Fruit fly (Drosophila melanogaster) whole organism, embryonic: ENCODE data around the gene CG31100.

Source experiments
- Asciz ChIP-seq: fragments of 200-800 bp; sonication (Bioruptor generic); optimal IDR thresholded peaks from 2 replicates; lab custom pipeline; 2017; ENCODE audit warnings: missing biosample characterization, mild to moderate bottlenecking, missing genetic modification characterization, missing genetic modification reagents
- Blimp-1 ChIP-seq: fragments of 200-800 bp; sonication (Bioruptor generic); optimal IDR thresholded peaks from 3 replicates; lab custom pipeline; 2018; ENCODE audit warnings: missing biosample characterization, missing genetic modification characterization, mild to moderate bottlenecking, moderate library complexity, missing genetic modification reagents
- CG11723 ChIP-seq: fragments of 200-800 bp; sonication (Bioruptor generic); optimal IDR thresholded peaks from 2 replicates; lab custom pipeline; 2017; ENCODE audit warnings: missing biosample characterization, mild to moderate bottlenecking, missing genetic modification characterization
- CG12769 ChIP-seq: fragments of 200-800 bp; sonication (Bioruptor generic); optimal IDR thresholded peaks from 2 replicates; lab custom pipeline; 2019; ENCODE audit warnings: missing biosample characterization, mild to moderate bottlenecking, missing genetic modification characterization, moderate library complexity
- CG14860 ChIP-seq: fragments of 200-800 bp; sonication (Bioruptor generic); IDR thresholded peaks from 3 replicates; pipeline ENCODE4 v1.3.6; 2022; ENCODE audit warnings: missing biosample characterization, missing genetic modification characterization; ENCODE audit not compliant: partially characterized antibody
- CG15601 ChIP-seq: fragments of 200-800 bp; sonication (Bioruptor generic); optimal IDR thresholded peaks from 3 replicates; lab custom pipeline; 2019; ENCODE audit warnings: missing biosample characterization, mild to moderate bottlenecking, missing genetic modification characterization, moderate library complexity
- CG1603 ChIP-seq: fragments of 200-800 bp; sonication (Bioruptor generic); optimal IDR thresholded peaks from 2 replicates; lab custom pipeline; 2019; ENCODE audit warnings: missing biosample characterization, mild to moderate bottlenecking, missing genetic modification characterization, moderate library complexity
- CG16779 ChIP-seq: fragments of 200-800 bp; sonication (Bioruptor generic); IDR thresholded peaks from 2 replicates; pipeline ENCODE4 v1.3.6; 2022; ENCODE audit warnings: missing biosample characterization, missing genetic modification characterization
- CG16813 ChIP-seq: fragments of 200-800 bp; sonication (Bioruptor generic); IDR thresholded peaks from 3 replicates; pipeline ENCODE4 v1.3.6; 2022; ENCODE audit warnings: missing biosample characterization, missing genetic modification characterization; ENCODE audit not compliant: partially characterized antibody
- CG17568 ChIP-seq: fragments of 200-800 bp; sonication (Bioruptor generic); optimal IDR thresholded peaks from 2 replicates; lab custom pipeline; 2018; ENCODE audit warnings: missing biosample characterization, mild to moderate bottlenecking, missing genetic modification characterization, moderate library complexity
- CG17829 ChIP-seq: fragments of 200-800 bp; optimal IDR thresholded peaks from 2 replicates; lab custom pipeline; 2019; ENCODE audit warnings: missing biosample characterization, mild to moderate bottlenecking, missing genetic modification characterization, moderate library complexity
- CG18764 ChIP-seq: fragments of 200-800 bp; sonication (Bioruptor generic); optimal IDR thresholded peaks from 3 replicates; lab custom pipeline; 2016; ENCODE audit warnings: missing biosample characterization, missing genetic modification characterization
- CG34224 ChIP-seq: fragments of 200-800 bp; sonication (Bioruptor generic); IDR thresholded peaks from 3 replicates; pipeline ENCODE4 v1.3.6; 2022; ENCODE audit warnings: missing biosample characterization, missing genetic modification characterization; ENCODE audit not compliant: partially characterized antibody
- CG3726 ChIP-seq: fragments of 200-800 bp; sonication (Bioruptor generic); IDR thresholded peaks from 3 replicates; pipeline ENCODE4, ENCODE4 v1.3.6; 2022; ENCODE audit warnings: missing biosample characterization, missing genetic modification characterization
- CG4282 ChIP-seq: fragments of 200-800 bp; sonication (Bioruptor generic); optimal IDR thresholded peaks from 2 replicates; lab custom pipeline; 2016; ENCODE audit warnings: missing biosample characterization, missing genetic modification characterization
- CG8089 ChIP-seq: fragments of 200-800 bp; sonication (Bioruptor generic); optimal IDR thresholded peaks from 3 replicates; lab custom pipeline; 2016; ENCODE audit warnings: missing biosample characterization, missing genetic modification characterization
- CG8290 ChIP-seq, 3 experiments: fragments of 200-800 bp; sonication (Bioruptor generic); optimal IDR thresholded peaks; 2 replicates each; lab custom pipeline; 2016 to 2019; ENCODE audit warnings: missing biosample characterization in 3 of 3, missing genetic modification characterization in 3 of 3, mild to moderate bottlenecking in 2 of 3, moderate library complexity in 1 of 3
- CG8359 ChIP-seq: fragments of 200-800 bp; sonication (Bioruptor generic); optimal IDR thresholded peaks from 2 replicates; lab custom pipeline; 2017; ENCODE audit warnings: missing biosample characterization, mild to moderate bottlenecking, missing genetic modification characterization, borderline replicate concordance
- CG9437 ChIP-seq: fragments of 200-800 bp; sonication (Bioruptor generic); optimal IDR thresholded peaks from 2 replicates; lab custom pipeline; 2018; ENCODE audit warnings: missing biosample characterization, mild to moderate bottlenecking, missing genetic modification characterization
- CHES-1-like ChIP-seq: fragments of 200-800 bp; sonication (Bioruptor generic); optimal IDR thresholded peaks from 2 replicates; lab custom pipeline; 2016; ENCODE audit warnings: missing biosample characterization, missing genetic modification characterization
- Dref ChIP-seq: fragments of 200-800 bp; sonication (Bioruptor generic); IDR thresholded peaks from 2 replicates; pipeline ENCODE4 v1.3.6; 2022; ENCODE audit warnings: missing biosample characterization, missing genetic modification characterization
- E2f2 ChIP-seq: fragments of 200-800 bp; sonication (Bioruptor generic); IDR thresholded peaks from 2 replicates; pipeline ENCODE4 v1.3.6; 2022; ENCODE audit warnings: missing biosample characterization, missing genetic modification characterization
- Eip74EF ChIP-seq, 2 experiments: fragments of 200-800 bp in 1 of 2; fragments of >200 bp in 1 of 2; sonication (Bioruptor generic) in 1 of 2; optimal IDR thresholded peaks; 2 replicates each; lab custom pipeline; 2017 to 2019; ENCODE audit warnings: missing biosample characterization in 2 of 2, missing genetic modification characterization in 2 of 2, mild to moderate bottlenecking in 1 of 2, moderate library complexity in 1 of 2
- HLH4C ChIP-seq: fragments of 200-800 bp; sonication (Bioruptor generic); IDR thresholded peaks from 3 replicates; pipeline ENCODE4 v1.3.6; 2022; ENCODE audit warnings: missing biosample characterization, missing genetic modification characterization; ENCODE audit not compliant: partially characterized antibody
- HmgD ChIP-seq: fragments of 200-800 bp; sonication (Bioruptor generic); optimal IDR thresholded peaks from 3 replicates; lab custom pipeline; 2016; ENCODE audit warnings: missing biosample characterization, missing genetic modification characterization
- Lim3 ChIP-seq: fragments of 200-800 bp; sonication (Bioruptor generic); IDR thresholded peaks from 2 replicates; pipeline ENCODE4 v1.3.6; 2022; ENCODE audit warnings: missing biosample characterization, missing genetic modification characterization
- MESR4 ChIP-seq: fragments of 200-800 bp; sonication (Bioruptor generic); optimal IDR thresholded peaks from 2 replicates; lab custom pipeline; 2018; ENCODE audit warnings: missing biosample characterization, mild to moderate bottlenecking, missing genetic modification characterization, moderate library complexity
- Myb ChIP-seq: fragments of 200-800 bp; sonication (Bioruptor generic); optimal IDR thresholded peaks from 2 replicates; lab custom pipeline; 2016; ENCODE audit warnings: missing biosample characterization, missing genetic modification characterization
- Opbp ChIP-seq: fragments of 200-800 bp; sonication (Bioruptor generic); IDR thresholded peaks from 3 replicates; pipeline ENCODE4 v1.3.6; 2022; ENCODE audit warnings: missing biosample characterization, missing genetic modification characterization; ENCODE audit not compliant: partially characterized antibody
- Sin3A ChIP-seq: fragments of >200 bp; optimal IDR thresholded peaks from 2 replicates; lab custom pipeline; 2018
- Sry-δ ChIP-seq: fragments of 200-800 bp; sonication (Bioruptor generic); optimal IDR thresholded peaks from 2 replicates; lab custom pipeline; 2016; ENCODE audit warnings: missing biosample characterization, missing genetic modification characterization
- Vsx1 ChIP-seq: fragments of 200-800 bp; sonication (Bioruptor generic); optimal IDR thresholded peaks from 2 replicates; lab custom pipeline; 2017; ENCODE audit warnings: missing biosample characterization, mild to moderate bottlenecking, missing genetic modification characterization, missing genetic modification reagents
- bcd ChIP-seq: fragments of 200-800 bp; sonication (Bioruptor generic); optimal IDR thresholded peaks from 2 replicates; lab custom pipeline; 2017; ENCODE audit warnings: missing biosample characterization, mild to moderate bottlenecking, missing genetic modification characterization
- br ChIP-seq: fragments of >200 bp; optimal IDR thresholded peaks from 2 replicates; lab custom pipeline; 2017
- bsh ChIP-seq, 2 experiments: fragments of 200-800 bp; sonication (Bioruptor generic); optimal IDR thresholded peaks; 2 replicates each; lab custom pipeline; 2017 to 2018; ENCODE audit warnings: mild to moderate bottlenecking in 2 of 2, missing biosample characterization in 2 of 2, missing genetic modification characterization in 2 of 2, moderate library complexity in 1 of 2
- cg ChIP-seq: fragments of 200-800 bp; sonication (Bioruptor generic); optimal IDR thresholded peaks from 3 replicates; lab custom pipeline; 2019; ENCODE audit warnings: missing biosample characterization, mild to moderate bottlenecking, missing genetic modification characterization, moderate library complexity
- cwo ChIP-seq: fragments of 200-800 bp; sonication (Bioruptor generic); optimal IDR thresholded peaks from 3 replicates; lab custom pipeline; 2017; ENCODE audit warnings: missing biosample characterization, missing genetic modification characterization, mild to moderate bottlenecking, moderate library complexity, missing genetic modification reagents
- fd64A ChIP-seq: fragments of 200-800 bp; sonication (Bioruptor generic); optimal IDR thresholded peaks from 3 replicates; lab custom pipeline; 2018; ENCODE audit warnings: missing biosample characterization, mild to moderate bottlenecking, missing genetic modification characterization
- gce ChIP-seq: fragments of 200-800 bp; sonication (Bioruptor generic); IDR thresholded peaks from 3 replicates; pipeline ENCODE4 v1.3.6; 2022; ENCODE audit warnings: missing biosample characterization, missing genetic modification characterization
- kni ChIP-seq: fragments of 200-800 bp; sonication (Bioruptor generic); optimal IDR thresholded peaks from 3 replicates; lab custom pipeline; 2017; ENCODE audit warnings: mild to moderate bottlenecking, missing biosample characterization, missing genetic modification reagents, missing genetic modification characterization
- lbe ChIP-seq: fragments of 200-800 bp; sonication (Bioruptor generic); optimal IDR thresholded peaks from 2 replicates; lab custom pipeline; 2016; ENCODE audit warnings: missing biosample characterization, mild to moderate bottlenecking, missing genetic modification characterization
- nom ChIP-seq: fragments of 200-800 bp; sonication (Bioruptor generic); optimal IDR thresholded peaks from 2 replicates; lab custom pipeline; 2017; ENCODE audit warnings: missing biosample characterization, missing genetic modification characterization, mild to moderate bottlenecking, moderate library complexity, missing genetic modification reagents
- onecut ChIP-seq: fragments of 200-800 bp; sonication (Bioruptor generic); IDR thresholded peaks from 2 replicates; pipeline ENCODE4 v1.3.6; 2022; ENCODE audit warnings: missing biosample characterization, missing genetic modification characterization
- pfk ChIP-seq: fragments of 200-800 bp; sonication (Bioruptor generic); optimal IDR thresholded peaks from 2 replicates; lab custom pipeline; 2018; ENCODE audit warnings: missing biosample characterization, mild to moderate bottlenecking, missing genetic modification characterization, moderate library complexity
- sisA ChIP-seq: fragments of 200-800 bp; sonication (Bioruptor generic); IDR thresholded peaks from 2 replicates; pipeline ENCODE4 v1.3.6; 2022; ENCODE audit warnings: missing biosample characterization, missing genetic modification characterization
- sna ChIP-seq: fragments of 200-800 bp; sonication (Bioruptor generic); IDR thresholded peaks from 2 replicates; pipeline ENCODE4 v1.3.6; 2022; ENCODE audit warnings: missing biosample characterization, missing genetic modification characterization; ENCODE audit not compliant: partially characterized antibody
- ssp ChIP-seq: fragments of 200-800 bp; sonication (Bioruptor generic); IDR thresholded peaks from 2 replicates; pipeline ENCODE4 v1.3.6; 2022; ENCODE audit warnings: missing biosample characterization, missing genetic modification characterization
- ttk ChIP-seq: fragments of 200-800 bp; sonication (Bioruptor generic); IDR thresholded peaks from 2 replicates; pipeline ENCODE4 v2.1.2; 2022; ENCODE audit warnings: missing biosample characterization, missing genetic modification characterization
- twi ChIP-seq: fragments of 200-800 bp; optimal IDR thresholded peaks from 2 replicates; lab custom pipeline; 2019; ENCODE audit warnings: missing biosample characterization, mild to moderate bottlenecking, missing genetic modification characterization, moderate library complexity

The CG31100 gene

DNA sequence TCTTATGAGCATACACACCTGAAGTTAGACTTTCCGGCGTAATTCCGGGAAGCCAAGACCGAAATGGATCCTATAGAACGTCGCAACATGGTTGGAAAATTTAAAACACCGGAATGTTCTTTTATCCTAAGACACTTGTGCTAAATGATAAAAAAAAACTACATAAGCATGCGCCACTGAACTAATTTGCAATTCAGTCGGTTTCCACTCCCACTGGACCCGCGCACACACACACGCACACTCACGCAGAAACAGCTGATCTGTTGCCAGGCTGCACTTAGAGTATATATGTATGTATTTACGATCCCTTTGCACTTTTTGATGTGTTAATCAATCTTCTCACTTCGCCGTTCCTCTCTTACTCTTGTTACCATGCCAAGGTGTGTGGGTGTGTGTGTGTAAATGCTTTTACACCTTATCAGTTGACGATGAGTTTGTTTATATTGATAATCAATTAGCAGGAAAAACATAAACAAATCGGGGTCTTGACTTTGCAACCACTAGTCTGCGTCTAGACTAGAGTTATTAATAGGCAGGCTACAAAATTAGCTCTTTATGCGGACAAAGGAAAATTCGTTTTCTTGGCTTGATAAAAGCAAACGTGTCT lies 45.1 kb upstream of the CG31100 start, which contains the start of gene Mst85C (continued):
- TF ChIP-seq twi (tag; lab: Kevin White, UChicago) (no peak), cg (GFP tag; lab: Kevin White, UChicago) (peak; percentile 86), cwo (GFP tag; lab: Kevin White, UChicago) (no peak), fd64A (peak; percentile 8), Vsx1 (peak; percentile 39), CG11723 (no peak), CG16779 (GFP tag; lab: Robert Waterston, UW) (no peak), HLH4C (GFP tag; lab: Robert Waterston, UW) (no peak), ttk (GFP tag; lab: Robert Waterston, UW) (no peak), nom (GFP tag; lab: Kevin White, UChicago) (peak; percentile 62), CG17568 (peak; percentile 33), CG8290 (GFP tag; optimal IDR thresholded peaks at IDR 0.05; lab: Kevin White, UChicago) (no peak), CG8290 (tag; optimal IDR thresholded peaks at IDR 0.05; lab: Kevin White, UChicago) (peak in 1 of 2 experiments; percentile 14), CG15601 (tag; lab: Kevin White, UChicago) (peak; percentile 17), E2f2 (GFP tag; lab: Robert Waterston, UW) (no peak), Blimp-1 (GFP tag; lab: Kevin White, UChicago) (peak; percentile 20), CG3726 (GFP tag; lab: Robert Waterston, UW) (no peak), CHES-1-like (GFP tag; lab: Kevin White, UChicago) (no peak), CG16813 (no peak), CG12769 (tag; lab: Kevin White, UChicago) (peak; percentile 40), CG4282 (GFP tag; lab: Kevin White, UChicago) (no peak), Opbp (no peak), CG18764 (GFP tag; lab: Kevin White, UChicago) (no peak), CG34224 (no peak), Myb (GFP tag; lab: Kevin White, UChicago) (no peak), bsh (GFP tag; optimal IDR thresholded peaks at IDR 0.05; lab: Kevin White, UChicago) (no peak), HmgD (GFP tag; lab: Kevin White, UChicago) (peak; percentile 16), sisA (GFP tag; lab: Robert Waterston, UW) (no peak), Eip74EF (GFP tag; optimal IDR thresholded peaks at IDR 0.05; lab: Kevin White, UChicago) (no peak), Dref (no peak), onecut (0 out of 2 replicates have a peak, but pooled peaks have one; percentile 0), MESR4 (peak; percentile 62), sna (no peak), bcd (no peak), pfk (no peak), CG9437 (GFP tag; lab: Kevin White, UChicago) (peak; percentile 61), lbe (peak; percentile 20), Lim3 (GFP tag; lab: Robert Waterston, UW) (no peak), CG17829 (tag; lab: Kevin White, UChicago) (no peak), kni (peak; percentile 73), Asciz (peak; percentile 52), Sin3A (lab: Kevin White, UChicago) (no peak), Sry-δ (GFP tag; lab: Kevin White, UChicago) (no peak), CG1603 (tag; lab: Kevin White, UChicago) (peak; percentile 13), gce (no peak), CG8089 (no peak), br (lab: Kevin White, UChicago) (no peak), ssp (GFP tag; lab: Robert Waterston, UW) (no peak), CG14860 (no peak), CG8359 (GFP tag; lab: Kevin White, UChicago) (no peak)
